Worm (Caenorhabditis elegans): ENCODE results near the gene F10E7.2.
A peak's percentile ranks its signal among the peaks of the same experiment; 100 is the strongest.

The F10E7.2 gene

ce11 chrII:7148099-7148498 is 26.1 kb downstream of the F10E7.2 start, which contains the start of gene T07F8.1:
TSS of gene T07F8.1 (plus strand) at chrII:7148399.
- no peak for TF ChIP-seq ama-1 (optimal IDR thresholded peaks at IDR 0.05)
- TF ChIP-seq ama-1 (GFP tag; optimal IDR thresholded peaks at IDR 0.05) = no peak
- TF ChIP-seq Y95B8A.8 (GFP tag; IDR thresholded peaks at IDR 0.05) = no peak
- TF ChIP-seq nhr-179 (tag; optimal IDR thresholded peaks at IDR 0.05) = no peak
- TF ChIP-seq F22D6.2 (tag; optimal IDR thresholded peaks at IDR 0.05) = no peak
- TF ChIP-seq Y79H2A.3 (GFP tag; conservative IDR thresholded peaks at IDR 0.05) = no peak
- TF ChIP-seq lsl-1 (GFP tag; optimal IDR thresholded peaks at IDR 0.05) = no peak
- TF ChIP-seq hrde-1 (tag; optimal IDR thresholded peaks at IDR 0.05; ENCODE audit: borderline replicate concordance) = no peak
- no peak for TF ChIP-seq ztf-3 (GFP tag; optimal IDR thresholded peaks at IDR 0.05)
- no peak for TF ChIP-seq madf-3 (GFP tag; IDR thresholded peaks at IDR 0.05)

- TF ChIP-seq Y53G8AR.9 (GFP tag; conservative IDR thresholded peaks at IDR 0.05) = peak; percentile 98
- no peak for TF ChIP-seq Y79H2A.3 (GFP tag; conservative IDR thresholded peaks at IDR 0.05)
- TF ChIP-seq hlh-12 (tag; optimal IDR thresholded peaks at IDR 0.05) = no peak
- TF ChIP-seq T07F8.4 (tag; optimal IDR thresholded peaks at IDR 0.05) = no peak
- no peak for TF ChIP-seq mel-28 (tag; optimal IDR thresholded peaks at IDR 0.05; ENCODE audit: borderline replicate concordance)
- no peak for TF ChIP-seq F57A8.1 (GFP tag; optimal IDR thresholded peaks at IDR 0.05)
- no peak for TF ChIP-seq F37B4.10 (GFP tag; IDR thresholded peaks at IDR 0.05)
- TF ChIP-seq mes-4 (tag; optimal IDR thresholded peaks at IDR 0.05) = peak; percentile 22
- peak; percentile 93 for TF ChIP-seq Y95B8A.8 (GFP tag; IDR thresholded peaks at IDR 0.05)
- TF ChIP-seq zim-3 (tag; optimal IDR thresholded peaks at IDR 0.05) = no peak
- TF ChIP-seq ztf-3 (GFP tag; optimal IDR thresholded peaks at IDR 0.05) = peak; percentile 24
- no peak for TF ChIP-seq F57C9.4 (tag; optimal IDR thresholded peaks at IDR 0.05)
- TF ChIP-seq rpc-1 (optimal IDR thresholded peaks at IDR 0.05) = no peak
- TF ChIP-seq rpc-1 (tag; optimal IDR thresholded peaks at IDR 0.05) = no peak
- peak; percentile 69 for TF ChIP-seq B0019.2 (GFP tag; conservative IDR thresholded peaks at IDR 0.05)
- peak; percentile 96 for TF ChIP-seq lin-54 (GFP tag; optimal IDR thresholded peaks at IDR 0.05)
- TF ChIP-seq attf-3 (GFP tag; conservative IDR thresholded peaks at IDR 0.05) = peak; percentile 86
- TF ChIP-seq dpl-1 (GFP tag; optimal IDR thresholded peaks at IDR 0.05) = peak; percentile 67
- TF ChIP-seq ccch-3 (GFP tag; optimal IDR thresholded peaks at IDR 0.05) = no peak
- TF ChIP-seq ztf-18 (tag; optimal IDR thresholded peaks at IDR 0.05) = peak; percentile 100
- TF ChIP-seq efl-1 (GFP tag; optimal IDR thresholded peaks at IDR 0.05) = peak; percentile 64
- peak; percentile 58 for TF ChIP-seq snpc-4 (GFP tag; optimal IDR thresholded peaks at IDR 0.05)
- TF ChIP-seq snpc-4 (tag; optimal IDR thresholded peaks at IDR 0.05) = peak; percentile 48 to 89 (median 86)
- TF ChIP-seq ztf-25 (GFP tag; IDR thresholded peaks at IDR 0.05) = no peak
- TF ChIP-seq unc-130 (GFP tag; optimal IDR thresholded peaks at IDR 0.05) = peak; percentile 68
- TF ChIP-seq nhr-120 (GFP tag; IDR thresholded peaks at IDR 0.05) = no peak
- peak; percentile 93 for TF ChIP-seq athp-1 (tag; optimal IDR thresholded peaks at IDR 0.05)
- peak; percentile 88 for TF ChIP-seq lir-1 (GFP tag; conservative IDR thresholded peaks at IDR 0.05)
- no peak for TF ChIP-seq lsy-27 (tag; optimal IDR thresholded peaks at IDR 0.05; ENCODE audit: borderline replicate concordance, insufficient read depth)
- peak; percentile 29; the same call in 1 of the 2 replicates for TF ChIP-seq cebp-1 (GFP tag; IDR thresholded peaks at IDR 0.05)
- peak; percentile 93 for TF ChIP-seq cebp-1 (tag; optimal IDR thresholded peaks at IDR 0.05)
- TF ChIP-seq gei-17 (GFP tag; optimal IDR thresholded peaks at IDR 0.05) = peak; percentile 79
- peak; percentile 47 for TF ChIP-seq pha-4 (tag; optimal IDR thresholded peaks at IDR 0.05)
- TF ChIP-seq tbx-9 (tag; optimal IDR thresholded peaks at IDR 0.05; ENCODE audit: borderline replicate concordance) = no peak
- no peak for TF ChIP-seq sdz-38 (tag; optimal IDR thresholded peaks at IDR 0.05)
- no peak for TF ChIP-seq hlh-26 (GFP tag; conservative IDR thresholded peaks at IDR 0.05)
- peak; percentile 27 for TF ChIP-seq B0261.1 (tag; optimal IDR thresholded peaks at IDR 0.05)
- TF ChIP-seq akir-1 (GFP tag; optimal IDR thresholded peaks at IDR 0.05) = no peak
- peak; percentile 77; the same call in 1 of the 2 replicates for TF ChIP-seq ztf-6 (GFP tag; IDR thresholded peaks at IDR 0.05)
- TF ChIP-seq snpc-3.4 (tag; optimal IDR thresholded peaks at IDR 0.05) = peak; percentile 95
These were observed 30.1 kb downstream of the F10E7.2 start, which contains the start of gene fust-1 for ce11 chrII:7151969-7152631. TSS of gene fust-1 (plus strand) at chrII:7152581.
